Fruit fly (Drosophila melanogaster): ENCODE measurements around the gene ovo.

ovo gene

DNA sequence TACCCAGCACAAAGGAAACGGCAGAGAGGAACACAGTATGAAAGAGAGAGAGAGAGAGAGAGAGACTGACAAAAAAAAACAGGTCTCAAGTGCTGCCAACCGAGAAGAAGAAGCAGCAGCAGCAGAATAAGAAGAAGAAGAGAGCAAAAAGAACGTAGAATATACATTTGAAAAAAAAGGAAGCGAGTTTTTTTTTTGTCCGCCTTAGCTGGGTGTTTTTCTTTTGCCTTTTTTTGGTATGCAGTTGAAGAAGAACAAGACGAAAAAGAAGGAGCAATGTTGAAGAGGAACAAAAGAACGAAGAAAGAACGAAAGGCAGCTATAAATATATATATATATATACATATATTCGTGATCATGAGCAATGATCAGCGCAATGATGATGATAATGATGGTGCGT is 4.9 kb downstream of the ovo start:
- peak; percentile 44 for TF ChIP-seq achi (GFP tag; optimal IDR thresholded peaks at IDR 0.05)
- peak; percentile 3 for TF ChIP-seq CG32006 (GFP tag; optimal IDR thresholded peaks at IDR 0.05)
- no peak for TF ChIP-seq Sox14 (GFP tag; optimal IDR thresholded peaks at IDR 0.05)
- no peak for TF ChIP-seq Ets21C (GFP tag; optimal IDR thresholded peaks at IDR 0.05)
- peak; percentile 55 for TF ChIP-seq Eip93F (GFP tag; optimal IDR thresholded peaks at IDR 0.05)
- TF ChIP-seq esn (GFP tag; optimal IDR thresholded peaks at IDR 0.05), result peak; percentile 18
- peak; percentile 29 for TF ChIP-seq Sox102F (GFP tag; optimal IDR thresholded peaks at IDR 0.05)
- TF ChIP-seq pdm3 (GFP tag; optimal IDR thresholded peaks at IDR 0.05), result no peak
- peak; percentile 34 for TF ChIP-seq CG34406 (GFP tag; optimal IDR thresholded peaks at IDR 0.05)
- TF ChIP-seq topi (GFP tag; optimal IDR thresholded peaks at IDR 0.05), result peak; percentile 34
- peak; percentile 20 for TF ChIP-seq dsx (GFP tag; optimal IDR thresholded peaks at IDR 0.05; ENCODE audit: poor library complexity, severe bottlenecking)
- no peak for TF ChIP-seq CG6792 (GFP tag; optimal IDR thresholded peaks at IDR 0.05)
- peak; percentile 24 to 40 for TF ChIP-seq salr (GFP tag; optimal IDR thresholded peaks at IDR 0.05)
- TF ChIP-seq lz (GFP tag; optimal IDR thresholded peaks at IDR 0.05), result no peak
- peak; percentile 80 for TF ChIP-seq CG1621 (tag; optimal IDR thresholded peaks at IDR 0.05)
- TF ChIP-seq CG11294 (GFP tag; IDR thresholded peaks at IDR 0.05), result no peak
- no peak for TF ChIP-seq cyc (GFP tag; optimal IDR thresholded peaks at IDR 0.05)
- peak; percentile 35 for TF ChIP-seq Eip78C (GFP tag)
- no peak for TF ChIP-seq CG11762 (GFP tag; optimal IDR thresholded peaks at IDR 0.05; ENCODE audit: insufficient read depth)
- TF ChIP-seq Hr38 (GFP tag; optimal IDR thresholded peaks at IDR 0.05), result no peak
- peak; percentile 17 for TF ChIP-seq Met (GFP tag; optimal IDR thresholded peaks at IDR 0.05)
- TF ChIP-seq Hr39 (GFP tag; optimal IDR thresholded peaks at IDR 0.05), result no peak
- peak; percentile 65 for TF ChIP-seq vri (GFP tag; optimal IDR thresholded peaks at IDR 0.05)
- no peak for TF ChIP-seq Sox15 (GFP tag; optimal IDR thresholded peaks at IDR 0.05)
- peak; percentile 60; the same call in 2 of the 3 replicates for TF ChIP-seq eg (GFP tag; IDR thresholded peaks at IDR 0.05)
- peak; percentile 12 for TF ChIP-seq OdsH (GFP tag; optimal IDR thresholded peaks at IDR 0.05)
- no peak for TF ChIP-seq CG11902 (GFP tag; optimal IDR thresholded peaks at IDR 0.05)
- peak; percentile 78 for TF ChIP-seq CG6854 (GFP tag; optimal IDR thresholded peaks at IDR 0.05)
- TF ChIP-seq CG8319 (GFP tag; optimal IDR thresholded peaks at IDR 0.05), result no peak
- peak; percentile 6 for TF ChIP-seq acj6 (GFP tag; optimal IDR thresholded peaks at IDR 0.05)
- TF ChIP-seq CG4318 (GFP tag; optimal IDR thresholded peaks at IDR 0.05), result no peak
- TF ChIP-seq Gug (GFP tag; IDR thresholded peaks at IDR 0.05), result no peak
- peak; percentile 44 for TF ChIP-seq net (GFP tag; optimal IDR thresholded peaks at IDR 0.05)
- TF ChIP-seq fd85E (GFP tag; optimal IDR thresholded peaks at IDR 0.05), result no peak
- no peak for TF ChIP-seq dac (GFP tag; optimal IDR thresholded peaks at IDR 0.05)
- TF ChIP-seq CG6163 (GFP tag; IDR thresholded peaks at IDR 0.05), result peak; percentile 89; the same call in 2 of the 3 replicates
- TF ChIP-seq CG6808 (GFP tag; optimal IDR thresholded peaks at IDR 0.05), result peak; percentile 91
- peak; percentile 68 for TF ChIP-seq CG10669 (GFP tag; optimal IDR thresholded peaks at IDR 0.05)
- TF ChIP-seq CG7368 (GFP tag; optimal IDR thresholded peaks at IDR 0.05), result peak; percentile 9
- peak; percentile 56 for TF ChIP-seq CG3919 (GFP tag; optimal IDR thresholded peaks at IDR 0.05)
- TF ChIP-seq CG9139 (GFP tag; optimal IDR thresholded peaks at IDR 0.05), result peak; percentile 92
- no peak for TF ChIP-seq Hr4 (GFP tag; optimal IDR thresholded peaks at IDR 0.05)
- TF ChIP-seq Blimp-1 (GFP tag; optimal IDR thresholded peaks at IDR 0.05), result peak; percentile 18
- TF ChIP-seq CG16779 (tag; optimal IDR thresholded peaks at IDR 0.05), result peak; percentile 72
- no peak for TF ChIP-seq CG31627 (GFP tag; optimal IDR thresholded peaks at IDR 0.05)
- TF ChIP-seq CG6276 (GFP tag; optimal IDR thresholded peaks at IDR 0.05), result peak; percentile 28
- no peak for TF ChIP-seq svp (GFP tag)
- peak; percentile 70 for TF ChIP-seq Lpt (GFP tag; optimal IDR thresholded peaks at IDR 0.05)
- TF ChIP-seq spab (GFP tag; optimal IDR thresholded peaks at IDR 0.05), result peak; percentile 78
- TF ChIP-seq CG3032 (tag; optimal IDR thresholded peaks at IDR 0.05), result peak; percentile 54
- peak; percentile 36 for TF ChIP-seq Smox (GFP tag; optimal IDR thresholded peaks at IDR 0.05)
- peak; percentile 47 for TF ChIP-seq CG15336 (GFP tag; IDR thresholded peaks at IDR 0.05)
- peak; percentile 69 for TF ChIP-seq Ets96B (tag; optimal IDR thresholded peaks at IDR 0.05)

Data from whole organism, prepupa.